Worm (Caenorhabditis elegans) whole organism, early embryonic: ENCODE measurements around the gene nlp-11.

Experiments
- F13C5.2 ChIP-seq: sonication (generic microtip); optimal IDR thresholded peaks from 2 replicates; lab custom pipeline; 2017; ENCODE audit warnings: mild to moderate bottlenecking, missing genetic modification characterization, inconsistent platforms, missing compliant biosample characterization
- ama-1 ChIP-seq: fragments of 150-350 bp; optimal IDR thresholded peaks from 2 replicates; lab custom pipeline; 2014
- ceh-13 ChIP-seq: fragments of 200-800 bp; sonication (Bioruptor generic); optimal IDR thresholded peaks from 2 replicates; lab custom pipeline; 2018; ENCODE audit warnings: mild to moderate bottlenecking, missing genetic modification characterization, missing compliant biosample characterization
- ceh-36 ChIP-seq: sonication (generic microtip); optimal IDR thresholded peaks from 2 replicates; lab custom pipeline; 2016; ENCODE audit warnings: missing genetic modification characterization, inconsistent platforms, missing compliant biosample characterization
- ets-7 ChIP-seq: sonication (generic microtip); optimal IDR thresholded peaks from 2 replicates; lab custom pipeline; 2016; ENCODE audit warnings: missing genotype, missing genetic modification characterization, missing compliant biosample characterization
- flt-1 ChIP-seq: fragments of 200-800 bp; sonication (Bioruptor generic); IDR thresholded peaks from 2 replicates; pipeline ENCODE4 v1.3.6; 2022; ENCODE audit warnings: missing genetic modification characterization, missing compliant biosample characterization
- hmbx-1 ChIP-seq: sonication (generic microtip); optimal IDR thresholded peaks from 2 replicates; lab custom pipeline; 2016; ENCODE audit warnings: mild to moderate bottlenecking, missing genetic modification characterization, missing compliant biosample characterization
- hmg-4 ChIP-seq: fragments of 200-800 bp; sonication (Bioruptor generic); optimal IDR thresholded peaks from 2 replicates; lab custom pipeline; 2018; ENCODE audit warnings: mild to moderate bottlenecking, missing genetic modification characterization, missing compliant biosample characterization
- pes-1 ChIP-seq: fragments of 200-800 bp; sonication (Bioruptor generic); IDR thresholded peaks from 2 replicates; pipeline ENCODE4 v1.3.6; 2022; ENCODE audit warnings: missing genetic modification reagents, missing genetic modification characterization, missing compliant biosample characterization
- scrt-1 ChIP-seq: fragments of 200-800 bp; sonication (Bioruptor generic); IDR thresholded peaks from 2 replicates; pipeline ENCODE4 v1.3.6; 2022; ENCODE audit warnings: missing genetic modification characterization, missing compliant biosample characterization
- sea-1 ChIP-seq: fragments of 200-800 bp; sonication (Bioruptor generic); conservative IDR thresholded peaks from 2 replicates; pipeline ENCODE4 v1.3.6; 2022; ENCODE audit warnings: missing genetic modification characterization, missing compliant biosample characterization
- tbx-37 ChIP-seq: fragments of 200-800 bp; sonication (Bioruptor generic); conservative IDR thresholded peaks from 2 replicates; pipeline ENCODE4 v1.3.6; 2022; ENCODE audit warnings: missing genetic modification reagents, missing genetic modification characterization, missing compliant biosample characterization

ce11 chrII:9651700-9652099, 40.0 kb downstream of the nlp-11 start, which contains the start of gene ZK1307.4:
- TF ChIP-seq F13C5.2 (tag; lab: Kevin White, UChicago) = no peak
- no peak for TF ChIP-seq ets-7 (tag; lab: Kevin White, UChicago)
- TF ChIP-seq ceh-36 (tag; lab: Kevin White, UChicago) = no peak
- TF ChIP-seq sea-1 (GFP tag; lab: Robert Waterston, UW) = no peak
- no peak for TF ChIP-seq flt-1 (GFP tag; lab: Robert Waterston, UW)
- TF ChIP-seq hmbx-1 (tag; lab: Kevin White, UChicago) = no peak
- no peak for TF ChIP-seq scrt-1 (GFP tag; lab: Robert Waterston, UW)
- no peak for TF ChIP-seq ama-1 (lab: Kevin White, UChicago)
- no peak for TF ChIP-seq ceh-13
- no peak for TF ChIP-seq pes-1
- no peak for TF ChIP-seq tbx-37 (GFP tag; lab: Robert Waterston, UW)
- TF ChIP-seq hmg-4 (GFP tag; lab: Kevin White, UChicago) = no peak
